Worm (Caenorhabditis elegans): ENCODE measurements around the gene hdl-1.
A peak's percentile ranks its signal among the peaks of the same experiment; 100 is the strongest.

hdl-1 gene

DNA sequence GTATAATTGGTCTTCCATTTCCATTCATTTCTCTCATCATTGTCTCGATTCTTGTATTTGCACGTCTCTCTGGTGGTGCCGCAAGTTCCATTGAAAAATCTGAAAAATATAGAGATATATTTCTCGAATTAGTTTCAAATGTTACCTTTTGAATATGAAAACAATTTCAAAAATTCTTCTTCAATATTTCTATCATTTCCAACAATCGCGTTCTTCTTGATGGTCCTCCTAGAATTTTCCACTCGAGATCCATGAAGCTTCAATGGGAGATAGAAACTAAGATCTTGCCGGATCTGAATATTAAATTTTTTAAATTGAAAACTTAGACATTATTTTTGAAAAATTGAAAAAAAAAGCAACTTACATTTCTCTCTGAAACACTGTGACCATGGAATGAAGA lies 30.6 kb downstream of the hdl-1 start:
- TF ChIP-seq lim-6 (tag; optimal IDR thresholded peaks at IDR 0.05), result no peak
- TF ChIP-seq ztf-16 (tag; optimal IDR thresholded peaks at IDR 0.05), result no peak
- no peak for TF ChIP-seq C08G9.2 (tag; optimal IDR thresholded peaks at IDR 0.05)
- TF ChIP-seq gmeb-2 (tag; optimal IDR thresholded peaks at IDR 0.05), result no peak
- no peak for TF ChIP-seq ceh-14 (tag; optimal IDR thresholded peaks at IDR 0.05)
- TF ChIP-seq hlh-30 (tag; optimal IDR thresholded peaks at IDR 0.05; ENCODE audit: insufficient read depth), result no peak
- TF ChIP-seq nhr-11 (tag; optimal IDR thresholded peaks at IDR 0.05), result no peak
- no peak for TF ChIP-seq npax-4 (tag; optimal IDR thresholded peaks at IDR 0.05)
- TF ChIP-seq pat-9 (tag; optimal IDR thresholded peaks at IDR 0.05), result no peak
- TF ChIP-seq sdc-2 (tag; optimal IDR thresholded peaks at IDR 0.05), result no peak
- no peak for TF ChIP-seq ceh-6 (GFP tag; optimal IDR thresholded peaks at IDR 0.05)
- no peak for TF ChIP-seq ceh-2 (tag; optimal IDR thresholded peaks at IDR 0.05)
- no peak for TF ChIP-seq ceh-45 (GFP tag; IDR thresholded peaks at IDR 0.05)
- TF ChIP-seq unc-3 (GFP tag; conservative IDR thresholded peaks at IDR 0.05), result no peak
- no peak for TF ChIP-seq unc-3 (tag; optimal IDR thresholded peaks at IDR 0.05)
- no peak for TF ChIP-seq pha-4 (tag; optimal IDR thresholded peaks at IDR 0.05)
- no peak for TF ChIP-seq zip-5 (tag; optimal IDR thresholded peaks at IDR 0.05)
- no peak for TF ChIP-seq mec-3 (tag; optimal IDR thresholded peaks at IDR 0.05; ENCODE audit: borderline replicate concordance)
- no peak for TF ChIP-seq eyg-1 (tag; optimal IDR thresholded peaks at IDR 0.05)
- TF ChIP-seq ets-4 (tag; optimal IDR thresholded peaks at IDR 0.05), result no peak

DNA sequence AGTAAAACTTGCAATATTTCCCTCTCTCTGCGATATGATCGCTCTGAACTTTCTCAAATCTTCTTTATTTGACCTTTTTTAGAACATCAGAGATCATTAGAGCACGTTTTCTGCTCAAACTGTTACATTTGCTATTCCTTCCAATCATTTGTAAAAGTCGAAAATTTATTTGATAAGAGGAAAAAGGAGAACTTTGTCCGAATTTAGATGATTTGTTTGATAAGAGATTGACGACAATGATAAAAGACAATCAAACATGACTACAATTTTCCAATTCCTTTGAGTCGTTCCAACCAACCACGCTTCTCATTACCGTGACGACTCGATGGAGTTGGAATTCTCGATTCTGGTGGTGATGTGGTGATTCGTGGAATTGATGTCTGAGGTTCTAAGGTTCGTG lies 31.7 kb downstream of the hdl-1 start:
- TF ChIP-seq fkh-6 (tag; optimal IDR thresholded peaks at IDR 0.05) (no peak), elt-2 (tag; optimal IDR thresholded peaks at IDR 0.05) (peak; percentile 20)

ce11 chrIV:11916907-11917306 lies 32.7 kb downstream of the hdl-1 start, which contains the start of gene ZK822.10:
ZK822.10 (plus strand) TSS chrIV:11917137.
- TF ChIP-seq pha-2 (tag; optimal IDR thresholded peaks at IDR 0.05) (no peak), ceh-24 (tag; optimal IDR thresholded peaks at IDR 0.05) (no peak), sox-4 (tag; optimal IDR thresholded peaks at IDR 0.05) (no peak), ceh-19 (GFP tag; optimal IDR thresholded peaks at IDR 0.05) (no peak), che-1 (tag; optimal IDR thresholded peaks at IDR 0.05) (no peak), tbx-2 (tag; optimal IDR thresholded peaks at IDR 0.05) (no peak), ceh-31 (tag; optimal IDR thresholded peaks at IDR 0.05) (no peak), ttx-3 (tag; optimal IDR thresholded peaks at IDR 0.05) (no peak), pqm-1 (tag; optimal IDR thresholded peaks at IDR 0.05) (no peak), unc-55 (GFP tag; optimal IDR thresholded peaks at IDR 0.05) (no peak), ets-4 (tag; optimal IDR thresholded peaks at IDR 0.05) (no peak), rnt-1 (tag; optimal IDR thresholded peaks at IDR 0.05) (no peak), zip-5 (tag; optimal IDR thresholded peaks at IDR 0.05) (no peak), tbx-7 (tag; optimal IDR thresholded peaks at IDR 0.05) (no peak), dmd-4 (tag; optimal IDR thresholded peaks at IDR 0.05; ENCODE audit: borderline replicate concordance) (no peak), pag-3 (tag; optimal IDR thresholded peaks at IDR 0.05; ENCODE audit: borderline replicate concordance) (no peak), C08G9.2 (tag; optimal IDR thresholded peaks at IDR 0.05) (no peak), ceh-34 (tag; optimal IDR thresholded peaks at IDR 0.05) (no peak), odd-2 (tag; optimal IDR thresholded peaks at IDR 0.05) (no peak), ahr-1 (tag; optimal IDR thresholded peaks at IDR 0.05) (no peak)

Measured in whole organism, late embryonic.